Fruit fly (Drosophila melanogaster): Measurements from ENCODE around the gene His2Av.

Gene His2Av

dm6 chr3R:26867457-26868044 lies 822 bp downstream of the His2Av start (continued):
- TF ChIP-seq CG13296 (GFP tag; optimal IDR thresholded peaks at IDR 0.05) (no peak), Hmx (GFP tag; optimal IDR thresholded peaks at IDR 0.05) (peak; percentile 8), CG6254 (GFP tag; optimal IDR thresholded peaks at IDR 0.05) (peak; percentile 98), CG5180 (GFP tag; optimal IDR thresholded peaks at IDR 0.05) (peak; percentile 35), phol (tag; optimal IDR thresholded peaks at IDR 0.05) (peak; percentile 41), jumu (GFP tag; optimal IDR thresholded peaks at IDR 0.05) (peak; percentile 33), Vsx1 (GFP tag; optimal IDR thresholded peaks at IDR 0.05) (peak; percentile 33), ken (GFP tag; IDR thresholded peaks at IDR 0.05) (0 out of 3 replicates have a peak, but pooled peaks have one; percentile 38), CG9797 (GFP tag; optimal IDR thresholded peaks at IDR 0.05) (no peak), cas (GFP tag; IDR thresholded peaks at IDR 0.05) (no peak), insv (GFP tag; optimal IDR thresholded peaks at IDR 0.05) (peak in 1 of 2 experiments; percentile 49), exex (tag; optimal IDR thresholded peaks at IDR 0.05) (no peak), Aef1 (GFP tag; IDR thresholded peaks at IDR 0.05) (no peak), Elba2 (GFP tag; optimal IDR thresholded peaks at IDR 0.05) (peak; percentile 82), Bgb (GFP tag; IDR thresholded peaks at IDR 0.05; ENCODE audit: partially characterized antibody) (0 out of 2 replicates have a peak, but pooled peaks have one; percentile 8), pum (GFP tag; optimal IDR thresholded peaks at IDR 0.05) (no peak), E2f1 (GFP tag; IDR thresholded peaks at IDR 0.05) (peak; percentile 74; the same call in 1 of the 2 replicates), ap (GFP tag; IDR thresholded peaks at IDR 0.05) (0 out of 2 replicates have a peak, but pooled peaks have one; percentile 10)

DNA sequence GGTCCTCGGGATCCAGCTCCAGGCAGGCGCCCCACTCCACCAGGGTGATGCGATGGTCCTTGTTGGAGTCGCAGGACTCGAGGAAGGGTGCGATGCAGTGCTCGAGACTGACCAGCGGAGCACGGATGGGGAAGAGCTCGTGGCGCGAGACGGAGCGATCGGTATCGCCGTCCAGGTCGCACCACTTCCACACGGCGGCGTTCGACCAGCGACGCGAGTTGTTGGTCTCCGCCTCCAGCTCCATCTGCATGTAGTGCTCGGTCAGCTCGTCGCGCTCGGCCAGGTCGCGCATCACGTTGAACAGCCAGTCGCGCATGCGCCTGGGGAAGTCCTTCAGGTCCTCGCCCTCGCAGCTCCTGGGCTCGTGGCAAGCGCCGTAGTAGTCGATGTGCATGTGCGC lies 2.7 kb downstream of the His2Av start:
- TF ChIP-seq al (GFP tag; IDR thresholded peaks at IDR 0.05) (no peak), GATAe (GFP tag; conservative IDR thresholded peaks at IDR 0.05) (no peak), CG14710 (tag; optimal IDR thresholded peaks at IDR 0.05) (no peak), CG32532 (GFP tag; IDR thresholded peaks at IDR 0.05) (no peak), Med (GFP tag) (peak; percentile 43), H15 (GFP tag; IDR thresholded peaks at IDR 0.05) (no peak), CG8478 (optimal IDR thresholded peaks at IDR 0.05) (peak; percentile 81), Elba2 (GFP tag; optimal IDR thresholded peaks at IDR 0.05) (no peak), shn (GFP tag; optimal IDR thresholded peaks at IDR 0.05) (no peak), sens (GFP tag) (no peak), wdn (GFP tag; IDR thresholded peaks at IDR 0.05) (no peak), pan (optimal IDR thresholded peaks at IDR 0.05) (no peak), pan (GFP tag; optimal IDR thresholded peaks at IDR 0.05 in 1 of 2, IDR thresholded peaks at IDR 0.05 in 1 of 2) (no peak), Dp (GFP tag; optimal IDR thresholded peaks at IDR 0.05) (no peak), CG10147 (GFP tag; optimal IDR thresholded peaks at IDR 0.05) (no peak), gsb-n (tag; optimal IDR thresholded peaks at IDR 0.05) (no peak), CG6791 (GFP tag; IDR thresholded peaks at IDR 0.05; ENCODE audit: partially characterized antibody) (no peak), nerfin-2 (GFP tag; IDR thresholded peaks at IDR 0.05; ENCODE audit: partially characterized antibody) (no peak), onecut (GFP tag; IDR thresholded peaks at IDR 0.05) (no peak), Max (GFP tag; optimal IDR thresholded peaks at IDR 0.05) (no peak), jigr1 (GFP tag; IDR thresholded peaks at IDR 0.05) (no peak), CG14860 (GFP tag; IDR thresholded peaks at IDR 0.05; ENCODE audit: partially characterized antibody) (no peak), CG18619 (GFP tag; optimal IDR thresholded peaks at IDR 0.05) (no peak), BtbVII (GFP tag; optimal IDR thresholded peaks at IDR 0.05) (no peak), CG1647 (GFP tag; optimal IDR thresholded peaks at IDR 0.05) (no peak), CG2199 (GFP tag; IDR thresholded peaks at IDR 0.05) (0 out of 3 replicates have a peak, but pooled peaks have one; percentile 53), CG10274 (GFP tag; optimal IDR thresholded peaks at IDR 0.05) (no peak), Fer3 (tag; optimal IDR thresholded peaks at IDR 0.05) (no peak), rib (GFP tag; IDR thresholded peaks at IDR 0.05) (no peak), CG7987 (GFP tag; optimal IDR thresholded peaks at IDR 0.05) (no peak), Ada2b (GFP tag; IDR thresholded peaks at IDR 0.05) (no peak), CG34376 (GFP tag; optimal IDR thresholded peaks at IDR 0.05) (no peak), CG2120 (GFP tag; optimal IDR thresholded peaks at IDR 0.05) (no peak), ase (GFP tag; IDR thresholded peaks at IDR 0.05) (no peak)
